Fruit fly (Drosophila melanogaster) whole organism, wandering third instar larva: Measurements from ENCODE around the gene MFS10.

Source experiments
- Hr78 ChIP-seq: fragments of >200 bp; optimal IDR thresholded peaks from 2 replicates; lab custom pipeline; 2017; ENCODE audit warnings: missing biosample characterization, missing genetic modification characterization
- N ChIP-seq: fragments of >200 bp; optimal IDR thresholded peaks from 2 replicates; lab custom pipeline; 2018; ENCODE audit warnings: missing biosample characterization, missing external identifiers, missing genetic modification characterization
- brk ChIP-seq: fragments of 200-800 bp; sonication (Bioruptor generic); optimal IDR thresholded peaks from 2 replicates; lab custom pipeline; 2016; ENCODE audit warnings: missing biosample characterization, mild to moderate bottlenecking, missing genetic modification characterization
- h ChIP-seq: fragments of 200-800 bp; sonication (Bioruptor generic); optimal IDR thresholded peaks from 3 replicates; lab custom pipeline; 2016; ENCODE audit warnings: missing biosample characterization, mild to moderate bottlenecking, missing genetic modification characterization
- sv ChIP-seq: fragments of 200-800 bp; sonication (Bioruptor generic); optimal IDR thresholded peaks from 3 replicates; lab custom pipeline; 2016; ENCODE audit warnings: missing biosample characterization, missing genetic modification characterization

- TF ChIP-seq N (GFP tag; lab: Kevin White, UChicago) (no peak), h (GFP tag; lab: Kevin White, UChicago) (no peak), brk (GFP tag; lab: Kevin White, UChicago) (no peak), sv (GFP tag; lab: Kevin White, UChicago) (no peak), Hr78 (GFP tag; lab: Kevin White, UChicago) (no peak)
Observed at dm6 chrX:13172865-13173264, 44.0 kb downstream of the MFS10 start.
